Fruit fly (Drosophila melanogaster) whole organism, embryonic: ENCODE data around the gene Gycalpha99B.

Experiments
- B-H2 ChIP-seq: fragments of 200-800 bp; sonication (Bioruptor generic); optimal IDR thresholded peaks from 2 replicates; lab custom pipeline; 2018; ENCODE audit warnings: missing biosample characterization, mild to moderate bottlenecking, missing genetic modification characterization
- CG11695 ChIP-seq: fragments of 200-800 bp; sonication (Bioruptor generic); IDR thresholded peaks from 3 replicates; pipeline ENCODE4 v1.3.6; 2022; ENCODE audit warnings: missing biosample characterization, missing genetic modification characterization
- CG11723 ChIP-seq: fragments of 200-800 bp; sonication (Bioruptor generic); optimal IDR thresholded peaks from 2 replicates; lab custom pipeline; 2017; ENCODE audit warnings: missing biosample characterization, mild to moderate bottlenecking, missing genetic modification characterization
- CG12155 ChIP-seq: fragments of 200-800 bp; sonication (Bioruptor generic); optimal IDR thresholded peaks from 3 replicates; lab custom pipeline; 2016; ENCODE audit warnings: missing biosample characterization, missing genetic modification characterization
- CG13123 ChIP-seq: fragments of 200-800 bp; sonication (Bioruptor generic); optimal IDR thresholded peaks from 2 replicates; lab custom pipeline; 2016; ENCODE audit warnings: missing biosample characterization, missing genetic modification characterization
- CG13624 ChIP-seq: fragments of 200-800 bp; sonication (Bioruptor generic); optimal IDR thresholded peaks from 2 replicates; lab custom pipeline; 2016; ENCODE audit warnings: missing biosample characterization, missing genetic modification characterization
- CG14667 ChIP-seq: fragments of 200-800 bp; sonication (Bioruptor generic); IDR thresholded peaks from 2 replicates; pipeline ENCODE4 v1.3.6; 2022; ENCODE audit warnings: missing biosample characterization, missing genetic modification characterization
- CG1603 ChIP-seq: fragments of 200-800 bp; sonication (Bioruptor generic); optimal IDR thresholded peaks from 2 replicates; lab custom pipeline; 2019; ENCODE audit warnings: missing biosample characterization, mild to moderate bottlenecking, missing genetic modification characterization, moderate library complexity
- CG3847 ChIP-seq: fragments of 200-800 bp; sonication (Bioruptor generic); IDR thresholded peaks from 2 replicates; pipeline ENCODE4 v1.3.6; 2022; ENCODE audit warnings: missing biosample characterization, missing genetic modification characterization
- CG5245 ChIP-seq: fragments of 200-800 bp; sonication (Bioruptor generic); optimal IDR thresholded peaks from 3 replicates; lab custom pipeline; 2016; ENCODE audit warnings: missing biosample characterization, missing genetic modification characterization
- CG6175 ChIP-seq: fragments of 200-800 bp; sonication (Bioruptor generic); IDR thresholded peaks from 3 replicates; pipeline ENCODE4 v1.3.6; 2022; ENCODE audit warnings: missing biosample characterization, missing genetic modification characterization
- CG6683 ChIP-seq: fragments of 200-800 bp; sonication (Bioruptor generic); optimal IDR thresholded peaks from 2 replicates; lab custom pipeline; 2017; ENCODE audit warnings: missing biosample characterization, mild to moderate bottlenecking, missing genetic modification characterization, missing genetic modification reagents
- CG7372 ChIP-seq: fragments of 200-800 bp; sonication (Bioruptor generic); IDR thresholded peaks from 2 replicates; pipeline ENCODE4 v1.3.6; 2022; ENCODE audit warnings: missing biosample characterization, missing genetic modification characterization
- CG9817 ChIP-seq: fragments of 200-800 bp; sonication (Bioruptor generic); optimal IDR thresholded peaks from 2 replicates; lab custom pipeline; 2018; ENCODE audit warnings: missing biosample characterization, mild to moderate bottlenecking, missing genetic modification characterization, moderate library complexity
- D ChIP-seq, 2 experiments: fragments of 200-800 bp in 1 of 2; fragments of >200 bp in 1 of 2; sonication (Bioruptor generic) in 1 of 2; optimal IDR thresholded peaks; 2 replicates in 1 of 2; 3 replicates in 1 of 2; lab custom pipeline; 2017; ENCODE audit warnings: mild to moderate bottlenecking in 1 of 2, missing biosample characterization in 1 of 2, missing genetic modification characterization in 1 of 2, missing genetic modification reagents in 1 of 2
- Deaf1 ChIP-seq: fragments of 200-800 bp; optimal IDR thresholded peaks from 3 replicates; lab custom pipeline; 2019; ENCODE audit warnings: missing biosample characterization, mild to moderate bottlenecking, missing genetic modification characterization, moderate library complexity
- Doc2 ChIP-seq: fragments of 200-800 bp; sonication (Bioruptor generic); IDR thresholded peaks from 2 replicates; pipeline ENCODE4 v1.3.6; 2022; ENCODE audit warnings: missing biosample characterization, missing genetic modification characterization
- Fer3 ChIP-seq: fragments of 200-800 bp; sonication (Bioruptor generic); optimal IDR thresholded peaks from 2 replicates; lab custom pipeline; 2018; ENCODE audit warnings: missing biosample characterization, mild to moderate bottlenecking, missing genetic modification characterization, moderate library complexity
- GATAe ChIP-seq: fragments of 200-800 bp; sonication (Bioruptor generic); conservative IDR thresholded peaks from 2 replicates; pipeline ENCODE4 v1.3.6; 2022; ENCODE audit warnings: missing biosample characterization, missing genetic modification characterization
- HLH4C ChIP-seq: fragments of 200-800 bp; sonication (Bioruptor generic); IDR thresholded peaks from 3 replicates; pipeline ENCODE4 v1.3.6; 2022; ENCODE audit warnings: missing biosample characterization, missing genetic modification characterization; ENCODE audit not compliant: partially characterized antibody
- Hand ChIP-seq: fragments of 200-800 bp; sonication (Bioruptor generic); optimal IDR thresholded peaks from 2 replicates; lab custom pipeline; 2017; ENCODE audit warnings: mild to moderate bottlenecking, missing biosample characterization, missing genetic modification reagents, missing genetic modification characterization
- Kr ChIP-seq: fragments of 200-800 bp; sonication (Bioruptor generic); optimal IDR thresholded peaks from 2 replicates; lab custom pipeline; 2017; ENCODE audit warnings: missing biosample characterization, mild to moderate bottlenecking, missing genetic modification characterization
- Lim3 ChIP-seq: fragments of 200-800 bp; sonication (Bioruptor generic); IDR thresholded peaks from 2 replicates; pipeline ENCODE4 v1.3.6; 2022; ENCODE audit warnings: missing biosample characterization, missing genetic modification characterization
- MBD-R2 ChIP-seq: fragments of 200-800 bp; sonication (Bioruptor generic); IDR thresholded peaks from 2 replicates; pipeline ENCODE4 v1.3.6; 2022; ENCODE audit warnings: missing biosample characterization, missing genetic modification characterization
- MESR4 ChIP-seq: fragments of 200-800 bp; sonication (Bioruptor generic); optimal IDR thresholded peaks from 2 replicates; lab custom pipeline; 2018; ENCODE audit warnings: missing biosample characterization, mild to moderate bottlenecking, missing genetic modification characterization, moderate library complexity
- Mes4 ChIP-seq: fragments of 200-800 bp; sonication (Bioruptor generic); optimal IDR thresholded peaks from 2 replicates; lab custom pipeline; 2016; ENCODE audit warnings: missing biosample characterization, missing genetic modification characterization
- Opbp ChIP-seq: fragments of 200-800 bp; sonication (Bioruptor generic); IDR thresholded peaks from 3 replicates; pipeline ENCODE4 v1.3.6; 2022; ENCODE audit warnings: missing biosample characterization, missing genetic modification characterization; ENCODE audit not compliant: partially characterized antibody
- Poxn ChIP-seq: fragments of 200-800 bp; sonication (Bioruptor generic); IDR thresholded peaks from 2 replicates; pipeline ENCODE4 v1.3.6; 2022; ENCODE audit warnings: missing biosample characterization, missing genetic modification characterization
- Ptx1 ChIP-seq: fragments of 200-800 bp; sonication (Bioruptor generic); IDR thresholded peaks from 2 replicates; pipeline ENCODE4 v1.3.6; 2022; ENCODE audit warnings: missing biosample characterization, missing genetic modification characterization
- Usf ChIP-seq: fragments of 200-800 bp; sonication (Bioruptor generic); optimal IDR thresholded peaks from 2 replicates; lab custom pipeline; 2017; ENCODE audit warnings: missing genotype, missing biosample characterization, missing genetic modification characterization
- al ChIP-seq: fragments of 200-800 bp; sonication (Bioruptor generic); IDR thresholded peaks from 2 replicates; pipeline ENCODE4 v1.3.6; 2022; ENCODE audit warnings: missing biosample characterization, missing genetic modification characterization
- ash1 ChIP-seq: fragments of 200-800 bp; sonication (Bioruptor generic); optimal IDR thresholded peaks from 2 replicates; lab custom pipeline; 2018; ENCODE audit warnings: missing biosample characterization, mild to moderate bottlenecking, missing genetic modification characterization
- bigmax ChIP-seq: fragments of 200-800 bp; sonication (Bioruptor generic); optimal IDR thresholded peaks from 2 replicates; lab custom pipeline; 2018; ENCODE audit warnings: missing biosample characterization, mild to moderate bottlenecking, missing genetic modification characterization
- bowl ChIP-seq: fragments of 200-800 bp; sonication (Bioruptor generic); IDR thresholded peaks from 2 replicates; pipeline ENCODE4 v1.3.6; 2022; ENCODE audit warnings: missing biosample characterization, missing genetic modification characterization
- caup ChIP-seq: fragments of 200-800 bp; sonication (Bioruptor generic); optimal IDR thresholded peaks from 3 replicates; lab custom pipeline; 2017; ENCODE audit warnings: missing biosample characterization, mild to moderate bottlenecking, missing genetic modification characterization, moderate library complexity; ENCODE audit not compliant: severe bottlenecking
- chm ChIP-seq: fragments of 200-800 bp; sonication (Bioruptor generic); IDR thresholded peaks from 2 replicates; pipeline ENCODE4 v1.3.6; 2022; ENCODE audit warnings: missing biosample characterization, missing genetic modification characterization
- emc ChIP-seq: fragments of 200-800 bp; sonication (Bioruptor generic); optimal IDR thresholded peaks from 2 replicates; lab custom pipeline; 2016; ENCODE audit warnings: missing biosample characterization, missing genetic modification characterization
- ewg ChIP-seq: fragments of 200-800 bp; sonication (Bioruptor generic); optimal IDR thresholded peaks from 3 replicates; lab custom pipeline; 2017; ENCODE audit warnings: mild to moderate bottlenecking, missing biosample characterization, missing genetic modification reagents, missing genetic modification characterization
- eyg ChIP-seq: fragments of 200-800 bp; sonication (Bioruptor generic); optimal IDR thresholded peaks from 3 replicates; lab custom pipeline; 2016; ENCODE audit warnings: missing biosample characterization, missing genetic modification characterization
- jigr1 ChIP-seq: fragments of 200-800 bp; sonication (Bioruptor generic); IDR thresholded peaks from 3 replicates; pipeline ENCODE4 v1.3.6; 2022; ENCODE audit warnings: missing biosample characterization, missing genetic modification characterization
- luna ChIP-seq: fragments of 200-800 bp; sonication (Bioruptor generic); optimal IDR thresholded peaks from 2 replicates; lab custom pipeline; 2016; ENCODE audit warnings: missing biosample characterization, missing genetic modification characterization
- mirr ChIP-seq: fragments of 200-800 bp; sonication (Bioruptor generic); optimal IDR thresholded peaks from 3 replicates; lab custom pipeline; 2018; ENCODE audit warnings: missing biosample characterization, mild to moderate bottlenecking, missing genetic modification characterization
- nerfin-1 ChIP-seq: fragments of 200-800 bp; sonication (Bioruptor generic); optimal IDR thresholded peaks from 3 replicates; lab custom pipeline; 2019; ENCODE audit warnings: missing biosample characterization, mild to moderate bottlenecking, missing genetic modification characterization, moderate library complexity
- oc ChIP-seq: fragments of 200-800 bp; sonication (Bioruptor generic); optimal IDR thresholded peaks from 2 replicates; lab custom pipeline; 2018; ENCODE audit warnings: missing biosample characterization, mild to moderate bottlenecking, missing genetic modification characterization, moderate library complexity
- pnt ChIP-seq: fragments of 200-800 bp; sonication (Bioruptor generic); optimal IDR thresholded peaks from 3 replicates; lab custom pipeline; 2016; ENCODE audit warnings: missing biosample characterization, missing genetic modification characterization
- ro ChIP-seq: fragments of 200-800 bp; sonication (Bioruptor generic); IDR thresholded peaks from 2 replicates; pipeline ENCODE4 v1.3.6; 2022; ENCODE audit warnings: missing biosample characterization, missing genetic modification characterization
- run ChIP-seq: fragments of 200-800 bp; sonication (Bioruptor generic); optimal IDR thresholded peaks from 3 replicates; lab custom pipeline; 2018; ENCODE audit warnings: missing biosample characterization, mild to moderate bottlenecking, missing genetic modification characterization
- seq ChIP-seq: fragments of 200-800 bp; sonication (Bioruptor generic); IDR thresholded peaks from 2 replicates; pipeline ENCODE4 v1.3.6; 2022; ENCODE audit warnings: missing biosample characterization, missing genetic modification characterization
- wek ChIP-seq: fragments of 200-800 bp; sonication (Bioruptor generic); optimal IDR thresholded peaks from 3 replicates; lab custom pipeline; 2018; ENCODE audit warnings: missing biosample characterization, mild to moderate bottlenecking, missing genetic modification characterization, moderate library complexity

Gene Gycalpha99B

dm6 chr3R:29716782-29717317 is 34.5 kb downstream of the Gycalpha99B start, which contains the start of gene Obp99b (continued):
- TF ChIP-seq MBD-R2 (GFP tag; lab: Robert Waterston, UW) (0 out of 2 replicates have a peak, but pooled peaks have one; percentile 18), Fer3 (peak; percentile 68), Deaf1 (no peak), Poxn (GFP tag; lab: Robert Waterston, UW) (no peak), CG7372 (peak; percentile 60; the same call in 1 of the 2 replicates), Ptx1 (GFP tag; lab: Robert Waterston, UW) (peak; percentile 72), Hand (GFP tag; lab: Kevin White, UChicago) (no peak), CG5245 (GFP tag; lab: Kevin White, UChicago) (peak; percentile 91), Lim3 (no peak), ewg (GFP tag; lab: Kevin White, UChicago) (peak; percentile 80), jigr1 (GFP tag; lab: Robert Waterston, UW) (no peak), run (tag; lab: Kevin White, UChicago) (no peak), HLH4C (GFP tag; lab: Robert Waterston, UW) (no peak), ro (peak; percentile 45; the same call in 1 of the 2 replicates), Doc2 (GFP tag; lab: Robert Waterston, UW) (0 out of 2 replicates have a peak, but pooled peaks have one; percentile 34), bigmax (GFP tag; lab: Kevin White, UChicago) (peak; percentile 32), chm (GFP tag; lab: Robert Waterston, UW) (peak; percentile 87), emc (GFP tag; lab: Kevin White, UChicago) (no peak), Kr (GFP tag; lab: Kevin White, UChicago) (peak; percentile 12), caup (GFP tag; lab: Kevin White, UChicago) (peak; percentile 85), Mes4 (GFP tag; lab: Kevin White, UChicago) (peak; percentile 88), CG13123 (no peak), CG11723 (GFP tag; lab: Kevin White, UChicago) (peak; percentile 70), B-H2 (GFP tag; lab: Kevin White, UChicago) (peak; percentile 27), pnt (GFP tag; lab: Kevin White, UChicago) (peak; percentile 42), luna (GFP tag; lab: Kevin White, UChicago) (no peak), mirr (GFP tag; lab: Kevin White, UChicago) (peak; percentile 88), al (peak; percentile 41; the same call in 1 of the 2 replicates), CG9817 (tag; lab: Kevin White, UChicago) (peak; percentile 66), D (optimal IDR thresholded peaks at IDR 0.05; lab: Kevin White, UChicago) (no peak), D (GFP tag; optimal IDR thresholded peaks at IDR 0.05; lab: Kevin White, UChicago) (peak; percentile 77), CG13624 (GFP tag; lab: Kevin White, UChicago) (peak; percentile 73), CG6683 (GFP tag; lab: Kevin White, UChicago) (no peak), CG3847 (GFP tag; lab: Robert Waterston, UW) (peak; percentile 64), Usf (GFP tag; lab: Kevin White, UChicago) (peak; percentile 23), CG11695 (GFP tag; lab: Robert Waterston, UW) (peak; percentile 69; the same call in 2 of the 3 replicates), seq (GFP tag; lab: Robert Waterston, UW) (peak; percentile 64; the same call in 1 of the 2 replicates), ash1 (GFP tag; lab: Kevin White, UChicago) (no peak), CG14667 (GFP tag; lab: Robert Waterston, UW) (peak; percentile 54), nerfin-1 (tag; lab: Kevin White, UChicago) (peak; percentile 51), Opbp (GFP tag; lab: Robert Waterston, UW) (no peak), CG1603 (tag; lab: Kevin White, UChicago) (peak; percentile 91), wek (GFP tag; lab: Kevin White, UChicago) (peak; percentile 86), bowl (GFP tag; lab: Robert Waterston, UW) (peak; percentile 63; the same call in 1 of the 2 replicates), GATAe (GFP tag; lab: Robert Waterston, UW) (peak; percentile 63), CG6175 (peak; percentile 68; the same call in 2 of the 3 replicates), CG12155 (GFP tag; lab: Kevin White, UChicago) (peak; percentile 45), MESR4 (GFP tag; lab: Kevin White, UChicago) (peak; percentile 22), oc (tag; lab: Kevin White, UChicago) (peak; percentile 36), eyg (GFP tag; lab: Kevin White, UChicago) (peak; percentile 68)
